Fruit fly (Drosophila melanogaster) whole organism, embryonic: Measurements from ENCODE around the gene CG15818.

ENCODE experiments used
- CG16779 ChIP-seq: fragments of 200-800 bp; sonication (Bioruptor generic); IDR thresholded peaks from 2 replicates; pipeline ENCODE4 v1.3.6; 2022; ENCODE audit warnings: missing biosample characterization, missing genetic modification characterization
- CG9932 ChIP-seq: fragments of 200-800 bp; sonication (Bioruptor generic); IDR thresholded peaks from 2 replicates; pipeline ENCODE4 v1.3.6; 2022; ENCODE audit warnings: missing biosample characterization, missing genetic modification characterization
- Dad ChIP-seq: fragments of 200-800 bp; sonication (Bioruptor generic); optimal IDR thresholded peaks from 3 replicates; lab custom pipeline; 2016; ENCODE audit warnings: missing biosample characterization, missing genetic modification characterization
- Elba2 ChIP-seq: fragments of 200-800 bp; sonication (Bioruptor generic); optimal IDR thresholded peaks from 3 replicates; lab custom pipeline; 2016; ENCODE audit warnings: missing biosample characterization, missing genetic modification characterization
- NfI ChIP-seq: fragments of 200-800 bp; sonication (Bioruptor generic); optimal IDR thresholded peaks from 3 replicates; lab custom pipeline; 2018; ENCODE audit warnings: missing biosample characterization, mild to moderate bottlenecking, missing genetic modification characterization, moderate library complexity
- chm ChIP-seq: fragments of 200-800 bp; sonication (Bioruptor generic); IDR thresholded peaks from 2 replicates; pipeline ENCODE4 v1.3.6; 2022; ENCODE audit warnings: missing biosample characterization, missing genetic modification characterization
- emc ChIP-seq: fragments of 200-800 bp; sonication (Bioruptor generic); optimal IDR thresholded peaks from 2 replicates; lab custom pipeline; 2016; ENCODE audit warnings: missing biosample characterization, missing genetic modification characterization
- sc ChIP-seq, 3 experiments: fragments of >200 bp in 2 of 3; fragments of 200-800 bp in 1 of 3; sonication (Bioruptor generic) in 1 of 3; optimal IDR thresholded peaks; 2 replicates in 2 of 3; 3 replicates in 1 of 3; lab custom pipeline; 2017; ENCODE audit warnings: mild to moderate bottlenecking in 1 of 3, missing biosample characterization in 1 of 3, missing genetic modification characterization in 1 of 3, missing genetic modification reagents in 1 of 3
- slou ChIP-seq: fragments of 200-800 bp; sonication (Bioruptor generic); optimal IDR thresholded peaks from 3 replicates; lab custom pipeline; 2016; ENCODE audit warnings: missing biosample characterization, missing genetic modification characterization
- tx ChIP-seq: fragments of 200-800 bp; sonication (Bioruptor generic); optimal IDR thresholded peaks from 2 replicates; lab custom pipeline; 2016; ENCODE audit warnings: missing biosample characterization, missing genetic modification characterization

- TF ChIP-seq chm (GFP tag; lab: Robert Waterston, UW) (peak; percentile 58; the same call in 1 of the 2 replicates), CG16779 (GFP tag; lab: Robert Waterston, UW) (no peak), tx (GFP tag; lab: Kevin White, UChicago) (no peak), CG9932 (GFP tag; lab: Robert Waterston, UW) (no peak), NfI (GFP tag; lab: Kevin White, UChicago) (no peak), Elba2 (GFP tag; lab: Kevin White, UChicago) (no peak), emc (GFP tag; lab: Kevin White, UChicago) (no peak), sc (optimal IDR thresholded peaks at IDR 0.05; lab: Kevin White, UChicago) (no peak), sc (GFP tag; optimal IDR thresholded peaks at IDR 0.05; lab: Kevin White, UChicago) (no peak), Dad (GFP tag; lab: Kevin White, UChicago) (no peak), slou (GFP tag; lab: Kevin White, UChicago) (no peak)
Measured at dm6 chr2L:7409007-7409406, 1.7 kb upstream of the CG15818 start.
